Fruit fly (Drosophila melanogaster) whole organism, embryonic: ENCODE data around the gene pros.

ENCODE experiments used
- Aef1 ChIP-seq: fragments of 200-800 bp; sonication (Bioruptor generic); IDR thresholded peaks from 3 replicates; pipeline ENCODE4 v1.3.6; 2022; ENCODE audit warnings: missing biosample characterization, missing genetic modification characterization
- BtbVII ChIP-seq: fragments of 200-800 bp; sonication (Bioruptor generic); optimal IDR thresholded peaks from 3 replicates; lab custom pipeline; 2017; ENCODE audit warnings: missing biosample characterization, mild to moderate bottlenecking, missing genetic modification characterization
- C15 ChIP-seq: fragments of 200-800 bp; sonication (Bioruptor generic); IDR thresholded peaks from 3 replicates; pipeline ENCODE4 v1.3.6; 2022; ENCODE audit warnings: missing biosample characterization, missing genetic modification characterization
- CG10209 ChIP-seq: fragments of 200-800 bp; sonication (Bioruptor generic); optimal IDR thresholded peaks from 3 replicates; lab custom pipeline; 2017; ENCODE audit warnings: missing biosample characterization, mild to moderate bottlenecking, missing genetic modification characterization, missing genetic modification reagents
- CG1024 ChIP-seq: fragments of 200-800 bp; sonication (Bioruptor generic); IDR thresholded peaks from 2 replicates; pipeline ENCODE4 v1.3.6; 2022; ENCODE audit warnings: missing biosample characterization, missing genetic modification characterization
- CG11247 ChIP-seq: fragments of 200-800 bp; sonication (Bioruptor generic); IDR thresholded peaks from 2 replicates; pipeline ENCODE4 v1.3.6; 2022; ENCODE audit warnings: missing biosample characterization, missing genetic modification characterization
- CG12071 ChIP-seq: fragments of 200-800 bp; sonication (Bioruptor generic); optimal IDR thresholded peaks from 3 replicates; lab custom pipeline; 2018; ENCODE audit warnings: missing biosample characterization, mild to moderate bottlenecking, missing genetic modification characterization
- CG12769 ChIP-seq: fragments of 200-800 bp; sonication (Bioruptor generic); optimal IDR thresholded peaks from 2 replicates; lab custom pipeline; 2019; ENCODE audit warnings: missing biosample characterization, mild to moderate bottlenecking, missing genetic modification characterization, moderate library complexity
- CG13287 ChIP-seq: fragments of 200-800 bp; sonication (Bioruptor generic); IDR thresholded peaks from 2 replicates; pipeline ENCODE4 v1.3.6; 2022; ENCODE audit warnings: missing biosample characterization, missing genetic modification characterization; ENCODE audit not compliant: partially characterized antibody
- CG15269 ChIP-seq: fragments of 200-800 bp; sonication (Bioruptor generic); optimal IDR thresholded peaks from 2 replicates; lab custom pipeline; 2018; ENCODE audit warnings: missing biosample characterization, mild to moderate bottlenecking, missing genetic modification characterization, moderate library complexity
- CG17186 ChIP-seq: fragments of 200-800 bp; sonication (Bioruptor generic); optimal IDR thresholded peaks from 3 replicates; lab custom pipeline; 2017; ENCODE audit warnings: missing biosample characterization, missing genetic modification reagents, missing genetic modification characterization
- CG18619 ChIP-seq: fragments of 200-800 bp; sonication (Bioruptor generic); optimal IDR thresholded peaks from 3 replicates; lab custom pipeline; 2017; ENCODE audit warnings: missing biosample characterization, mild to moderate bottlenecking, missing genetic modification characterization
- CG31388 ChIP-seq: fragments of 200-800 bp; sonication (Bioruptor generic); optimal IDR thresholded peaks from 2 replicates; lab custom pipeline; 2016; ENCODE audit warnings: missing biosample characterization, missing genetic modification characterization
- CG3838 ChIP-seq: fragments of 200-800 bp; sonication (Bioruptor generic); optimal IDR thresholded peaks from 3 replicates; lab custom pipeline; 2016; ENCODE audit warnings: missing biosample characterization, missing genetic modification characterization
- CG4282 ChIP-seq: fragments of 200-800 bp; sonication (Bioruptor generic); optimal IDR thresholded peaks from 2 replicates; lab custom pipeline; 2016; ENCODE audit warnings: missing biosample characterization, missing genetic modification characterization
- CG6689 ChIP-seq: fragments of 200-800 bp; sonication (Bioruptor generic); IDR thresholded peaks from 2 replicates; pipeline ENCODE4 v1.3.6; 2022; ENCODE audit warnings: missing biosample characterization, missing genetic modification characterization
- CG9609 ChIP-seq: fragments of 200-800 bp; sonication (Bioruptor generic); optimal IDR thresholded peaks from 3 replicates; lab custom pipeline; 2016; ENCODE audit warnings: missing biosample characterization, missing genetic modification characterization
- Dp ChIP-seq: fragments of 200-800 bp; sonication (Bioruptor generic); optimal IDR thresholded peaks from 2 replicates; lab custom pipeline; 2018; ENCODE audit warnings: missing biosample characterization, mild to moderate bottlenecking, missing genetic modification characterization, moderate library complexity
- E2f2 ChIP-seq: fragments of 200-800 bp; sonication (Bioruptor generic); IDR thresholded peaks from 2 replicates; pipeline ENCODE4 v1.3.6; 2022; ENCODE audit warnings: missing biosample characterization, missing genetic modification characterization
- HLH4C ChIP-seq: fragments of 200-800 bp; sonication (Bioruptor generic); IDR thresholded peaks from 3 replicates; pipeline ENCODE4 v1.3.6; 2022; ENCODE audit warnings: missing biosample characterization, missing genetic modification characterization; ENCODE audit not compliant: partially characterized antibody
- MBD-R2 ChIP-seq: fragments of 200-800 bp; sonication (Bioruptor generic); IDR thresholded peaks from 2 replicates; pipeline ENCODE4 v1.3.6; 2022; ENCODE audit warnings: missing biosample characterization, missing genetic modification characterization
- Med ChIP-seq: fragments of 200-800 bp; sonication (Bioruptor generic); peaks from one replicate; lab custom pipeline; 2016; ENCODE audit warnings: missing biosample characterization, missing genetic modification characterization, mild to moderate bottlenecking, inconsistent platforms, moderate library complexity
- Mes4 ChIP-seq: fragments of 200-800 bp; sonication (Bioruptor generic); optimal IDR thresholded peaks from 2 replicates; lab custom pipeline; 2016; ENCODE audit warnings: missing biosample characterization, missing genetic modification characterization
- Mrtf ChIP-seq: fragments of 200-800 bp; sonication (Bioruptor generic); IDR thresholded peaks from 3 replicates; pipeline ENCODE4 v1.3.6; 2022; ENCODE audit warnings: missing biosample characterization, missing genetic modification characterization
- Opbp ChIP-seq: fragments of 200-800 bp; sonication (Bioruptor generic); IDR thresholded peaks from 3 replicates; pipeline ENCODE4 v1.3.6; 2022; ENCODE audit warnings: missing biosample characterization, missing genetic modification characterization; ENCODE audit not compliant: partially characterized antibody
- Optix ChIP-seq: fragments of 200-800 bp; sonication (Bioruptor generic); IDR thresholded peaks from 3 replicates; pipeline ENCODE4 v1.3.6; 2022; ENCODE audit warnings: missing biosample characterization, missing genetic modification characterization
- Ssrp ChIP-seq: fragments of 200-800 bp; sonication (Bioruptor generic); optimal IDR thresholded peaks from 2 replicates; lab custom pipeline; 2018; ENCODE audit warnings: missing biosample characterization, mild to moderate bottlenecking, missing genetic modification characterization, moderate library complexity
- Taf1 ChIP-seq: fragments of 200-800 bp; sonication (Bioruptor generic); IDR thresholded peaks from 2 replicates; pipeline ENCODE4 v1.3.6; 2022; ENCODE audit warnings: missing biosample characterization, missing genetic modification characterization
- ap ChIP-seq: fragments of 200-800 bp; sonication (Bioruptor generic); IDR thresholded peaks from 2 replicates; pipeline ENCODE4 v1.3.6; 2022; ENCODE audit warnings: missing biosample characterization, missing genetic modification characterization
- ase ChIP-seq: fragments of 200-800 bp; sonication (Bioruptor generic); IDR thresholded peaks from 3 replicates; pipeline ENCODE4 v1.3.6; 2022; ENCODE audit warnings: missing biosample characterization, missing genetic modification characterization
- az2 ChIP-seq: fragments of 200-800 bp; sonication (Bioruptor generic); optimal IDR thresholded peaks from 3 replicates; lab custom pipeline; 2016; ENCODE audit warnings: missing biosample characterization, missing genetic modification characterization
- bigmax ChIP-seq: fragments of 200-800 bp; sonication (Bioruptor generic); optimal IDR thresholded peaks from 2 replicates; lab custom pipeline; 2018; ENCODE audit warnings: missing biosample characterization, mild to moderate bottlenecking, missing genetic modification characterization
- disco-r ChIP-seq: fragments of 200-800 bp; sonication (Bioruptor generic); optimal IDR thresholded peaks from 2 replicates; lab custom pipeline; 2016; ENCODE audit warnings: missing biosample characterization, missing genetic modification characterization
- dm ChIP-seq: fragments of 200-800 bp; sonication (Bioruptor generic); optimal IDR thresholded peaks from 3 replicates; lab custom pipeline; 2016; ENCODE audit warnings: missing biosample characterization, missing genetic modification characterization
- emc ChIP-seq: fragments of 200-800 bp; sonication (Bioruptor generic); optimal IDR thresholded peaks from 2 replicates; lab custom pipeline; 2016; ENCODE audit warnings: missing biosample characterization, missing genetic modification characterization
- ewg ChIP-seq: fragments of 200-800 bp; sonication (Bioruptor generic); optimal IDR thresholded peaks from 3 replicates; lab custom pipeline; 2017; ENCODE audit warnings: mild to moderate bottlenecking, missing biosample characterization, missing genetic modification reagents, missing genetic modification characterization
- ham ChIP-seq: fragments of 200-800 bp; sonication (Bioruptor generic); IDR thresholded peaks from 2 replicates; pipeline ENCODE4 v1.3.6; 2022; ENCODE audit warnings: missing biosample characterization, missing genetic modification characterization
- her ChIP-seq: fragments of 200-800 bp; sonication (Bioruptor generic); optimal IDR thresholded peaks from 2 replicates; lab custom pipeline; 2016; ENCODE audit warnings: missing biosample characterization, missing genetic modification characterization
- hth ChIP-seq: fragments of >200 bp; optimal IDR thresholded peaks from 2 replicates; lab custom pipeline; 2017; ENCODE audit warnings: inconsistent platforms
- ind ChIP-seq: fragments of 200-800 bp; sonication (Bioruptor generic); optimal IDR thresholded peaks from 3 replicates; lab custom pipeline; 2016; ENCODE audit warnings: missing biosample characterization, missing genetic modification characterization
- ken ChIP-seq: fragments of 200-800 bp; sonication (Bioruptor generic); IDR thresholded peaks from 3 replicates; pipeline ENCODE4 v1.3.6; 2022; ENCODE audit warnings: missing biosample characterization, missing genetic modification characterization
- pb ChIP-seq: fragments of 200-800 bp; sonication (Bioruptor generic); optimal IDR thresholded peaks from 3 replicates; lab custom pipeline; 2016; ENCODE audit warnings: missing biosample characterization, missing genetic modification characterization
- pfk ChIP-seq: fragments of 200-800 bp; sonication (Bioruptor generic); optimal IDR thresholded peaks from 2 replicates; lab custom pipeline; 2018; ENCODE audit warnings: missing biosample characterization, mild to moderate bottlenecking, missing genetic modification characterization, moderate library complexity
- rib ChIP-seq: fragments of 200-800 bp; sonication (Bioruptor generic); IDR thresholded peaks from 2 replicates; pipeline ENCODE4 v1.3.6; 2022; ENCODE audit warnings: missing biosample characterization, missing genetic modification characterization
- sim ChIP-seq: fragments of 200-800 bp; sonication (Bioruptor generic); IDR thresholded peaks from 2 replicates; pipeline ENCODE4 v1.3.6; 2022; ENCODE audit warnings: missing biosample characterization, missing genetic modification characterization
- slou ChIP-seq: fragments of 200-800 bp; sonication (Bioruptor generic); optimal IDR thresholded peaks from 3 replicates; lab custom pipeline; 2016; ENCODE audit warnings: missing biosample characterization, missing genetic modification characterization
- tin ChIP-seq: fragments of 200-800 bp; sonication (Bioruptor generic); optimal IDR thresholded peaks from 3 replicates; lab custom pipeline; 2016; ENCODE audit warnings: missing biosample characterization, missing genetic modification characterization
- tup ChIP-seq: fragments of 200-800 bp; sonication (Bioruptor generic); optimal IDR thresholded peaks from 2 replicates; lab custom pipeline; 2016; ENCODE audit warnings: missing biosample characterization, mild to moderate bottlenecking, missing genetic modification characterization, moderate library complexity
- vnd ChIP-seq: fragments of 200-800 bp; sonication (Bioruptor generic); IDR thresholded peaks from 3 replicates; pipeline ENCODE4 v1.3.6; 2022; ENCODE audit warnings: missing biosample characterization, missing genetic modification characterization; ENCODE audit not compliant: partially characterized antibody
- zen2 ChIP-seq: fragments of 200-800 bp; sonication (Bioruptor generic); IDR thresholded peaks from 3 replicates; pipeline ENCODE4 v1.3.6; 2022; ENCODE audit warnings: missing biosample characterization, missing genetic modification characterization; ENCODE audit not compliant: partially characterized antibody

Gene pros

DNA sequence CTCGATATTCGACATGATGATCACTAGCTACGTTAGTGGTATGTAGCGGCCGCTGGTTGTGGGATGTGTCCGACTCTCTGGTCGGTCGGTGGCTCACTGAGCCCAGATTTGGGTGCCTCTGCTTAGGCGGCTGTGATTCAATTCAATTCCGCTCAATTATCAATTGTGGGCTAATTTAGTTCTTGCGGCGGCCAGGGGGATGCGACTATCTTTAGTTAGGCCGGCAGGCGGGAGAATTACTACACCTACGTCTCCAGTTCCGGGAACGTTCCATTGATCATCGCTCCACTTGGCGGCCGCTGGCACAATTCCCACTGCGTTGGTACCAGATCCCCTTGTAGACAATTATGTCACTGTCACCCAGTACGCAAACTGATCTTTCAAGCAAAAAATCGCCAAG, 90.3 kb downstream of the pros start, which contains the start of the genes bumpel and CG45676:
bumpel (minus strand) TSS at position 101 of the 400 bp plus-strand sequence.
CG45676 (plus strand) TSS at position 318 of the 400 bp plus-strand sequence.
- TF ChIP-seq CG12071 (GFP tag; lab: Kevin White, UChicago) (no peak), vnd (GFP tag; lab: Robert Waterston, UW) (no peak), slou (no peak), pb (GFP tag; lab: Kevin White, UChicago) (no peak), CG11247 (GFP tag; lab: Robert Waterston, UW) (no peak), CG3838 (no peak), ind (GFP tag; lab: Kevin White, UChicago) (no peak), Dp (GFP tag; lab: Kevin White, UChicago) (no peak), ap (GFP tag; lab: Robert Waterston, UW) (no peak), tup (no peak), sim (GFP tag; lab: Robert Waterston, UW) (no peak), CG10209 (GFP tag; lab: Kevin White, UChicago) (no peak), CG4282 (no peak)

DNA sequence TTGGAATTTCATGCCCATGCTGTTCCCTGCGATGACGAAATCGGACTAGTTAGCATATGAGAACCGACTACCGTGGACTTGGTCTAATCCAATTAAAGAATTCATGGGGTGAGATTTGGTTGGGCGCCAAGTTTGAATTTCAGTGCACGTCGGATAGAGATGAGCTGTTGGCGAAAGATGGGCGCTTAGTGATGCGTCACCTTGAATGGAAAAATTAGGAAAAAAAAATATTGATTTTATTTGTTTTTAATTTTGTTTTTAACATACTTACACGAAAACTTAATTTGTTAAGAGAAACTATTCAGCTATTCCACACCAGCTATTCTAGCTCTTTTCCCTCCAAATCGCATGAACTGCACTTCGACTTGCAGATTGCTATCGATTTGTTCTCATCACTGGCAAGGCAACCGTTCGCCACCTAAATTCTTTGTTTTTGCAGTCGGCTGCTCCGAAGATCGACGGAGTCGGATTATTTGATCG, 93.4 kb downstream of the pros start, which contains the start of the genes ninaG and Sptz:
ninaG (minus strand) TSS at position 51 of the 480 bp plus-strand sequence.
Sptz (plus strand) TSS at position 450 of the 480 bp plus-strand sequence.
- TF ChIP-seq BtbVII (GFP tag; lab: Kevin White, UChicago) (peak; percentile 74), CG1024 (peak; percentile 86), zen2 (no peak; the same call in 2 of the 3 replicates), Taf1 (GFP tag; lab: Robert Waterston, UW) (peak; percentile 90), dm (GFP tag; lab: Kevin White, UChicago) (peak; percentile 88), C15 (GFP tag; lab: Robert Waterston, UW) (peak; percentile 81; the same call in 1 of the 3 replicates), Opbp (GFP tag; lab: Robert Waterston, UW) (peak; percentile 38; the same call in 1 of the 3 replicates), ewg (peak; percentile 87), az2 (peak; percentile 96), Aef1 (peak; percentile 96), ham (GFP tag; lab: Robert Waterston, UW) (peak; percentile 65; the same call in 1 of the 2 replicates), CG17186 (GFP tag; lab: Kevin White, UChicago) (peak; percentile 91), CG18619 (peak; percentile 90), hth (lab: Kevin White, UChicago) (no peak), CG31388 (GFP tag; lab: Kevin White, UChicago) (peak; percentile 89), E2f2 (GFP tag; lab: Robert Waterston, UW) (peak; percentile 93), Med (GFP tag; lab: Kevin White, UChicago) (peak; percentile 99), disco-r (peak; percentile 83), CG15269 (tag; lab: Kevin White, UChicago) (peak; percentile 87), emc (GFP tag; lab: Kevin White, UChicago) (peak; percentile 90), Ssrp (tag; lab: Kevin White, UChicago) (peak; percentile 94), CG9609 (GFP tag; lab: Kevin White, UChicago) (peak; percentile 95), CG6689 (peak; percentile 97), ken (peak; percentile 96), her (GFP tag; lab: Kevin White, UChicago) (peak; percentile 84), Mrtf (GFP tag; lab: Robert Waterston, UW) (peak; percentile 90), bigmax (GFP tag; lab: Kevin White, UChicago) (peak; percentile 18), CG12769 (tag; lab: Kevin White, UChicago) (no peak), ase (GFP tag; lab: Robert Waterston, UW) (peak; percentile 93), CG13287 (peak; percentile 64), pfk (no peak), Dp (GFP tag; lab: Kevin White, UChicago) (peak; percentile 78), Mes4 (peak; percentile 86), tin (GFP tag; lab: Kevin White, UChicago) (peak; percentile 97), MBD-R2 (GFP tag; lab: Robert Waterston, UW) (peak; percentile 98), Optix (GFP tag; lab: Robert Waterston, UW) (peak; percentile 96), HLH4C (GFP tag; lab: Robert Waterston, UW) (peak; percentile 30; the same call in 1 of the 3 replicates), rib (GFP tag; lab: Robert Waterston, UW) (peak; percentile 83)
